Fruit fly (Drosophila melanogaster) whole organism, embryonic: Measurements from ENCODE around the gene CG15914.

ENCODE experiments used
- Asciz ChIP-seq: fragments of 200-800 bp; sonication (Bioruptor generic); optimal IDR thresholded peaks from 2 replicates; lab custom pipeline; 2017; ENCODE audit warnings: missing biosample characterization, mild to moderate bottlenecking, missing genetic modification characterization, missing genetic modification reagents
- CG10147 ChIP-seq: fragments of 200-800 bp; sonication (Bioruptor generic); optimal IDR thresholded peaks from 2 replicates; lab custom pipeline; 2019; ENCODE audit warnings: missing biosample characterization, mild to moderate bottlenecking, missing genetic modification characterization, moderate library complexity
- CG10543 ChIP-seq: fragments of 200-800 bp; sonication (Bioruptor generic); optimal IDR thresholded peaks from 3 replicates; lab custom pipeline; 2017; ENCODE audit warnings: missing biosample characterization, mild to moderate bottlenecking, missing genetic modification characterization, moderate library complexity
- CG10565 ChIP-seq: fragments of 200-800 bp; sonication (Bioruptor generic); optimal IDR thresholded peaks from 3 replicates; lab custom pipeline; 2016; ENCODE audit warnings: missing biosample characterization, mild to moderate bottlenecking, missing genetic modification characterization
- CG10654 ChIP-seq: fragments of 200-800 bp; sonication (Bioruptor generic); optimal IDR thresholded peaks from 2 replicates; lab custom pipeline; 2016; ENCODE audit warnings: missing biosample characterization, missing genetic modification characterization
- CG11247 ChIP-seq: fragments of 200-800 bp; sonication (Bioruptor generic); IDR thresholded peaks from 2 replicates; pipeline ENCODE4 v1.3.6; 2022; ENCODE audit warnings: missing biosample characterization, missing genetic modification characterization
- CG11695 ChIP-seq: fragments of 200-800 bp; sonication (Bioruptor generic); IDR thresholded peaks from 3 replicates; pipeline ENCODE4 v1.3.6; 2022; ENCODE audit warnings: missing biosample characterization, missing genetic modification characterization
- CG16813 ChIP-seq: fragments of 200-800 bp; sonication (Bioruptor generic); IDR thresholded peaks from 3 replicates; pipeline ENCODE4 v1.3.6; 2022; ENCODE audit warnings: missing biosample characterization, missing genetic modification characterization; ENCODE audit not compliant: partially characterized antibody
- CG18011 ChIP-seq: fragments of 200-800 bp; sonication (Bioruptor generic); optimal IDR thresholded peaks from 2 replicates; lab custom pipeline; 2017; ENCODE audit warnings: missing biosample characterization, missing genetic modification characterization, mild to moderate bottlenecking, moderate library complexity, missing genotype
- CG18262 ChIP-seq: fragments of 200-800 bp; optimal IDR thresholded peaks from 3 replicates; lab custom pipeline; 2019; ENCODE audit warnings: missing biosample characterization, mild to moderate bottlenecking, missing genetic modification characterization, moderate library complexity
- CG31365 ChIP-seq: fragments of 200-800 bp; sonication (Bioruptor generic); optimal IDR thresholded peaks from 2 replicates; lab custom pipeline; 2018; ENCODE audit warnings: missing biosample characterization, mild to moderate bottlenecking, missing genetic modification characterization
- CG31388 ChIP-seq: fragments of 200-800 bp; sonication (Bioruptor generic); optimal IDR thresholded peaks from 2 replicates; lab custom pipeline; 2016; ENCODE audit warnings: missing biosample characterization, missing genetic modification characterization
- CG3407 ChIP-seq: fragments of 200-800 bp; sonication (Bioruptor generic); optimal IDR thresholded peaks from 2 replicates; lab custom pipeline; 2018; ENCODE audit warnings: missing biosample characterization, mild to moderate bottlenecking, missing genetic modification characterization
- CG4424 ChIP-seq: fragments of 200-800 bp; sonication (Bioruptor generic); optimal IDR thresholded peaks from 3 replicates; lab custom pipeline; 2016; ENCODE audit warnings: missing biosample characterization, missing genetic modification characterization
- CG6272 ChIP-seq: fragments of 200-800 bp; sonication (Bioruptor generic); IDR thresholded peaks from 2 replicates; pipeline ENCODE4 v1.3.6; 2022; ENCODE audit warnings: missing biosample characterization, missing genetic modification characterization
- CG6683 ChIP-seq: fragments of 200-800 bp; sonication (Bioruptor generic); optimal IDR thresholded peaks from 2 replicates; lab custom pipeline; 2017; ENCODE audit warnings: missing biosample characterization, mild to moderate bottlenecking, missing genetic modification characterization, missing genetic modification reagents
- CG7928 ChIP-seq: fragments of 200-800 bp; sonication (Bioruptor generic); optimal IDR thresholded peaks from 2 replicates; lab custom pipeline; 2017; ENCODE audit warnings: missing biosample characterization, mild to moderate bottlenecking, missing genetic modification characterization
- CG8281 ChIP-seq: fragments of 200-800 bp; sonication (Bioruptor generic); optimal IDR thresholded peaks from 2 replicates; lab custom pipeline; 2018; ENCODE audit warnings: missing biosample characterization, mild to moderate bottlenecking, missing genetic modification characterization, moderate library complexity
- H15 ChIP-seq: fragments of 200-800 bp; sonication (Bioruptor generic); IDR thresholded peaks from 3 replicates; pipeline ENCODE4 v1.3.6; 2022; ENCODE audit warnings: missing biosample characterization, missing genetic modification characterization
- HLHmδ ChIP-seq: fragments of 200-800 bp; sonication (Bioruptor generic); optimal IDR thresholded peaks from 2 replicates; lab custom pipeline; 2018; ENCODE audit warnings: missing biosample characterization, mild to moderate bottlenecking, missing genetic modification characterization, moderate library complexity
- Lhr ChIP-seq: fragments of 200-800 bp; sonication (Bioruptor generic); optimal IDR thresholded peaks from 3 replicates; lab custom pipeline; 2017; ENCODE audit warnings: mild to moderate bottlenecking, missing biosample characterization, missing genetic modification reagents, missing genetic modification characterization
- Lpt ChIP-seq: fragments of >200 bp; optimal IDR thresholded peaks from 2 replicates; lab custom pipeline; 2018; ENCODE audit warnings: missing biosample characterization, missing genetic modification characterization
- Mad ChIP-seq: fragments of 200-800 bp; sonication (Bioruptor generic); optimal IDR thresholded peaks from 2 replicates; lab custom pipeline; 2016; ENCODE audit warnings: missing biosample characterization, missing genetic modification characterization
- NK7.1 ChIP-seq: fragments of 200-800 bp; sonication (Bioruptor generic); optimal IDR thresholded peaks from 3 replicates; lab custom pipeline; 2016; ENCODE audit warnings: missing biosample characterization, missing genetic modification characterization
- Nf-YA ChIP-seq: fragments of 200-800 bp; sonication (Bioruptor generic); IDR thresholded peaks from 2 replicates; pipeline ENCODE4 v1.3.6; 2022; ENCODE audit warnings: missing biosample characterization, missing genetic modification characterization
- Ravus ChIP-seq: fragments of 200-800 bp; sonication (Bioruptor generic); IDR thresholded peaks from 2 replicates; pipeline ENCODE4 v1.3.6; 2022; ENCODE audit warnings: missing biosample characterization, missing genetic modification characterization
- Scr ChIP-seq: fragments of 200-800 bp; sonication (Bioruptor generic); IDR thresholded peaks from 2 replicates; pipeline ENCODE4 v1.3.6; 2022; ENCODE audit warnings: missing biosample characterization, missing genetic modification characterization; ENCODE audit not compliant: partially characterized antibody
- Six4 ChIP-seq: fragments of 200-800 bp; sonication (Bioruptor generic); optimal IDR thresholded peaks from 2 replicates; lab custom pipeline; 2016; ENCODE audit warnings: missing biosample characterization, missing genetic modification characterization
- br ChIP-seq: fragments of >200 bp; optimal IDR thresholded peaks from 2 replicates; lab custom pipeline; 2017
- bsh ChIP-seq, 2 experiments: fragments of 200-800 bp; sonication (Bioruptor generic); optimal IDR thresholded peaks; 2 replicates each; lab custom pipeline; 2017 to 2018; ENCODE audit warnings: mild to moderate bottlenecking in 2 of 2, missing biosample characterization in 2 of 2, missing genetic modification characterization in 2 of 2, moderate library complexity in 1 of 2
- cad ChIP-seq: fragments of >200 bp; optimal IDR thresholded peaks from 2 replicates; lab custom pipeline; 2017; ENCODE audit warnings: missing biosample characterization, missing genetic modification characterization
- corto ChIP-seq: fragments of 200-800 bp; sonication (Bioruptor generic); optimal IDR thresholded peaks from 2 replicates; lab custom pipeline; 2016; ENCODE audit warnings: missing biosample characterization, mild to moderate bottlenecking, missing genetic modification characterization, moderate library complexity
- croc ChIP-seq: fragments of 200-800 bp; sonication (Bioruptor generic); conservative IDR thresholded peaks from 3 replicates; pipeline ENCODE4 v1.3.6; 2022; ENCODE audit warnings: missing biosample characterization, missing genetic modification characterization
- en ChIP-seq: fragments of 200-800 bp; sonication (Bioruptor generic); optimal IDR thresholded peaks from 2 replicates; lab custom pipeline; 2016; ENCODE audit warnings: missing biosample characterization, missing genetic modification characterization
- exex ChIP-seq: fragments of 200-800 bp; sonication (Bioruptor generic); optimal IDR thresholded peaks from 4 replicates; lab custom pipeline; 2018; ENCODE audit warnings: missing biosample characterization, mild to moderate bottlenecking, missing genetic modification characterization, moderate library complexity
- fd102C ChIP-seq: fragments of 200-800 bp; sonication (Bioruptor generic); optimal IDR thresholded peaks from 2 replicates; lab custom pipeline; 2018; ENCODE audit warnings: missing biosample characterization, mild to moderate bottlenecking, missing genetic modification characterization, moderate library complexity
- fd64A ChIP-seq: fragments of 200-800 bp; sonication (Bioruptor generic); optimal IDR thresholded peaks from 3 replicates; lab custom pipeline; 2018; ENCODE audit warnings: missing biosample characterization, mild to moderate bottlenecking, missing genetic modification characterization
- gcm2 ChIP-seq: fragments of 200-800 bp; sonication (Bioruptor generic); optimal IDR thresholded peaks from 2 replicates; lab custom pipeline; 2016; ENCODE audit warnings: missing biosample characterization, missing genetic modification characterization
- gfzf ChIP-seq: fragments of 200-800 bp; sonication (Bioruptor generic); optimal IDR thresholded peaks from 2 replicates; lab custom pipeline; 2016; ENCODE audit warnings: missing biosample characterization, mild to moderate bottlenecking, missing genetic modification characterization, moderate library complexity
- gsb-n ChIP-seq: fragments of 200-800 bp; sonication (Bioruptor generic); optimal IDR thresholded peaks from 3 replicates; lab custom pipeline; 2018; ENCODE audit warnings: missing biosample characterization, mild to moderate bottlenecking, missing genetic modification characterization
- lilli ChIP-seq: fragments of 200-800 bp; sonication (Bioruptor generic); optimal IDR thresholded peaks from 3 replicates; lab custom pipeline; 2016; ENCODE audit warnings: missing biosample characterization, missing genetic modification characterization
- mam ChIP-seq: fragments of 200-800 bp; sonication (Bioruptor generic); optimal IDR thresholded peaks from 3 replicates; lab custom pipeline; 2016; ENCODE audit warnings: missing biosample characterization, missing genetic modification characterization
- nerfin-1 ChIP-seq: fragments of 200-800 bp; sonication (Bioruptor generic); optimal IDR thresholded peaks from 3 replicates; lab custom pipeline; 2019; ENCODE audit warnings: missing biosample characterization, mild to moderate bottlenecking, missing genetic modification characterization, moderate library complexity
- onecut ChIP-seq: fragments of 200-800 bp; sonication (Bioruptor generic); IDR thresholded peaks from 2 replicates; pipeline ENCODE4 v1.3.6; 2022; ENCODE audit warnings: missing biosample characterization, missing genetic modification characterization
- p53 ChIP-seq: fragments of 200-800 bp; sonication (Bioruptor generic); optimal IDR thresholded peaks from 2 replicates; lab custom pipeline; 2016; ENCODE audit warnings: missing biosample characterization, missing genetic modification characterization
- ranshi ChIP-seq: fragments of 200-800 bp; sonication (Bioruptor generic); IDR thresholded peaks from 2 replicates; pipeline ENCODE4 v1.3.6; 2022; ENCODE audit warnings: missing biosample characterization, missing genetic modification characterization
- ro ChIP-seq: fragments of 200-800 bp; sonication (Bioruptor generic); IDR thresholded peaks from 2 replicates; pipeline ENCODE4 v1.3.6; 2022; ENCODE audit warnings: missing biosample characterization, missing genetic modification characterization
- schlank ChIP-seq: fragments of 200-800 bp; sonication (Bioruptor generic); optimal IDR thresholded peaks from 2 replicates; lab custom pipeline; 2018; ENCODE audit warnings: missing biosample characterization, mild to moderate bottlenecking, missing genetic modification characterization
- sens ChIP-seq: fragments of 200-800 bp; sonication (Bioruptor generic); peaks from one replicate; lab custom pipeline; 2016; ENCODE audit warnings: missing biosample characterization, missing genetic modification characterization
- ssp ChIP-seq: fragments of 200-800 bp; sonication (Bioruptor generic); IDR thresholded peaks from 2 replicates; pipeline ENCODE4 v1.3.6; 2022; ENCODE audit warnings: missing biosample characterization, missing genetic modification characterization
- wor ChIP-seq: fragments of 200-800 bp; sonication (Bioruptor generic); IDR thresholded peaks from 2 replicates; pipeline ENCODE4 v1.3.6; 2022; ENCODE audit warnings: missing biosample characterization, missing genetic modification characterization

CG15914 gene

DNA sequence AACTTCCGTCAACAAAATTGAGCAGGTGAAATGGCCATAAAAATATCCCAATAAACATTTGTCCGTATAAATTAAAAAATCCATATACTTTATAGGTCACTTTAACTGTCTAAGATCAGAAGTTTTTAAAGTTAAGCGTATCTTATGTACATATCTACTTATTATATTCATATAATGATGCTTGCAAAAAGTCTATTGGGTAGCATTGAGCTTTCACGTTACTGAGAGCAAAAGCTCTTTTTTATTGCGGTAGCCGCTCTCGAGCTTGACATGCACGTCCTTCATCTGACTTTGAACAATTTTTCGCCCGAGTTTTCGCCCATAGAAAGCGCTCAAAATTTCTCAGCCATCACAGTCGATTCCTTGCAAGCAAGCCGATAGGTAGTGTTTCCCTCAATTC lies 14.6 kb downstream of the CG15914 start, which contains the start of gene Gapdh2 (continued):
- peak; percentile 99 for TF ChIP-seq Nf-YA (GFP tag; lab: Robert Waterston, UW)
- peak; percentile 97 for TF ChIP-seq NK7.1 (GFP tag; lab: Kevin White, UChicago)
- peak; percentile 98 for TF ChIP-seq fd64A
- peak; percentile 99 for TF ChIP-seq CG18262
- TF ChIP-seq schlank (tag; lab: Kevin White, UChicago) = peak; percentile 99
- no peak for TF ChIP-seq br (lab: Kevin White, UChicago)
- peak; percentile 98 for TF ChIP-seq Six4 (GFP tag; lab: Kevin White, UChicago)
- peak; percentile 77 for TF ChIP-seq p53 (GFP tag; lab: Kevin White, UChicago)
- TF ChIP-seq CG10565 (GFP tag; lab: Kevin White, UChicago) = peak; percentile 92
- peak; percentile 98 for TF ChIP-seq gcm2 (GFP tag; lab: Kevin White, UChicago)
- peak; percentile 93 for TF ChIP-seq CG18011 (GFP tag; lab: Kevin White, UChicago)
- TF ChIP-seq CG11695 (GFP tag; lab: Robert Waterston, UW) = peak; percentile 100
- TF ChIP-seq exex (tag; lab: Kevin White, UChicago) = peak; percentile 100
- peak; percentile 64 for TF ChIP-seq fd102C (GFP tag; lab: Kevin White, UChicago)
- peak; percentile 22 for TF ChIP-seq gfzf (GFP tag; lab: Kevin White, UChicago)
- peak; percentile 98 for TF ChIP-seq onecut
- peak; percentile 97 for TF ChIP-seq mam
- TF ChIP-seq HLHmδ (GFP tag; lab: Kevin White, UChicago) = no peak
- TF ChIP-seq ro (GFP tag; lab: Robert Waterston, UW) = no peak; the same call in 1 of the 2 replicates
- peak; percentile 91 for TF ChIP-seq ssp (GFP tag; lab: Robert Waterston, UW)
- peak; percentile 99 for TF ChIP-seq gsb-n (tag; lab: Kevin White, UChicago)
- TF ChIP-seq CG7928 (GFP tag; lab: Kevin White, UChicago) = peak; percentile 85
- TF ChIP-seq cad (GFP tag; lab: Kevin White, UChicago) = no peak
- TF ChIP-seq en (GFP tag; lab: Kevin White, UChicago) = peak; percentile 96
- no peak for TF ChIP-seq Scr (GFP tag; lab: Robert Waterston, UW)
- TF ChIP-seq Lhr (GFP tag; lab: Kevin White, UChicago) = peak; percentile 94
- no peak for TF ChIP-seq CG16813 (GFP tag; lab: Robert Waterston, UW)
- TF ChIP-seq lilli (GFP tag; lab: Kevin White, UChicago) = peak; percentile 99
- peak; percentile 99 for TF ChIP-seq CG6683
- TF ChIP-seq H15 (GFP tag; lab: Robert Waterston, UW) = peak; percentile 97
- peak; percentile 96 for TF ChIP-seq CG8281
- peak; percentile 96 for TF ChIP-seq CG31365 (tag; lab: Kevin White, UChicago)
- peak; percentile 96 for TF ChIP-seq CG31388 (GFP tag; lab: Kevin White, UChicago)
- peak; percentile 98 for TF ChIP-seq CG10654 (GFP tag; lab: Kevin White, UChicago)
- peak; percentile 96 for TF ChIP-seq croc (GFP tag; lab: Robert Waterston, UW)
- TF ChIP-seq CG10147 = peak; percentile 100
- TF ChIP-seq Lpt (GFP tag; lab: Kevin White, UChicago) = no peak
- TF ChIP-seq Asciz (GFP tag; lab: Kevin White, UChicago) = peak; percentile 99
- peak; percentile 99 for TF ChIP-seq nerfin-1
- peak; percentile 98 for TF ChIP-seq wor (GFP tag; lab: Robert Waterston, UW)
- TF ChIP-seq sens = peak; percentile 100
- TF ChIP-seq Ravus = peak; percentile 97
- peak; percentile 99 for TF ChIP-seq ranshi
- peak; percentile 97 for TF ChIP-seq CG3407
- peak; percentile 100 for TF ChIP-seq CG10543 (GFP tag; lab: Kevin White, UChicago)
- TF ChIP-seq CG4424 (GFP tag; lab: Kevin White, UChicago) = peak; percentile 99
- TF ChIP-seq bsh (GFP tag; optimal IDR thresholded peaks at IDR 0.05; lab: Kevin White, UChicago) = peak; percentile 98 to 100
- TF ChIP-seq corto (GFP tag; lab: Kevin White, UChicago) = peak; percentile 100
- TF ChIP-seq CG6272 (GFP tag; lab: Robert Waterston, UW) = peak; percentile 93; the same call in 1 of the 2 replicates
- TF ChIP-seq Mad (GFP tag; lab: Kevin White, UChicago) = peak; percentile 97
- peak; percentile 98 for TF ChIP-seq CG11247 (GFP tag; lab: Robert Waterston, UW)
